Fruit fly (Drosophila melanogaster) S2 (cell line): ENCODE data around the gene Fuca.
A peak's percentile ranks its signal among the peaks of the same experiment; 100 is the strongest.

ENCODE experiments used
- CG8478 ChIP-seq: fragments of >200 bp; optimal IDR thresholded peaks from 2 replicates; lab custom pipeline; 2018
- CTCF ChIP-seq, 2 experiments: fragments of >200 bp; optimal IDR thresholded peaks; 2 replicates each; lab custom pipeline; 2018

Gene Fuca

dm6 chr3L:11531300-11531699, 8.8 kb upstream of the Fuca start:
- TF ChIP-seq CG8478 (lab: Kevin White, UChicago) (no peak), CTCF (optimal IDR thresholded peaks at IDR 0.05; lab: Kevin White, UChicago) (no peak)

- no peak for TF ChIP-seq CTCF (optimal IDR thresholded peaks at IDR 0.05; lab: Kevin White, UChicago)
- no peak for TF ChIP-seq CG8478 (lab: Kevin White, UChicago)
These were observed 7.9 kb upstream of the Fuca start for dm6 chr3L:11530370-11530769.

DNA sequence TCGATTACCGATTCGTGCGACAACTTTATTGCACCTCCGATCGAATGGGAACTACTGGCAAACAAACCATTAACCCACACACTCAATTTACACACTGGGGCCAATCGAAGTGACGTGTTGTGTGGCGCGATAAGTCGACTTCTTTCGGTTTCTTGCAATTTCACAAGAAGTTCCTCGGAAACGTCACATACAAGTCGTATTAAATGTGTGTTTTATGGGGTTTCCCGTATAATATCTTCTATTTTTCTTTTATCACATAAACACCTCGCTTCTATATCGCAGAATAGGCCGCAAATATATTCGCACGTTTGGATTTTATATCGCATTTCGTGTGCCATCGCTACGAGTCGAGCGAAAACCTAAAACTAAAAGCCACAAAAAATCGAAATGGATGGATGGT, 7.2 kb upstream of the Fuca start:
- no peak for TF ChIP-seq CG8478 (lab: Kevin White, UChicago)
- TF ChIP-seq CTCF (optimal IDR thresholded peaks at IDR 0.05; lab: Kevin White, UChicago) = no peak

DNA sequence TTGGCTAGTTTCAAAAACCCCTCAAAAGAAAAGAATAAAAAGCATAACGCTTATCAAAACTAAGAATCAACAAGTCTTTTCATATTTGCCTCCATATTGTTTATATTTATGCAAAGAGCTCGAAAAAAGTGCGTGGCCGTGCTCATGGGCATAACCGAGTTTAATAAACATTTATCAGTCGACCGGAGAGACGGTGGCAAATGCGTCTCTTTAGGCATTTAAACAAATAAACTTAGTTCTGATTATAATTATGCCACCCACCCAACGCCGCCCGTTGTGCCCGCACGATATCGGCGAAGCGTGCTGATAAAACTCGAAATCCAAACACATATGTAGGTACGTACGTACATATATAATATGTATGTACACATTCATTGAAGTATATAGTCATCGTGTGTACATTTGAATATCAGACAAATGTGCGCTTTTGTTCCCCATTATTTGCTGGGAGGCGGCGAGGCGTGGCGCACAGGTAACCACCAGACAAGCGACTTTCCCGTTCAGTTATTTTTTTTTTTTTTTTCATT, 5.9 kb upstream of the Fuca start:
- no peak for TF ChIP-seq CTCF (optimal IDR thresholded peaks at IDR 0.05; lab: Kevin White, UChicago)
- no peak for TF ChIP-seq CG8478 (lab: Kevin White, UChicago)

DNA sequence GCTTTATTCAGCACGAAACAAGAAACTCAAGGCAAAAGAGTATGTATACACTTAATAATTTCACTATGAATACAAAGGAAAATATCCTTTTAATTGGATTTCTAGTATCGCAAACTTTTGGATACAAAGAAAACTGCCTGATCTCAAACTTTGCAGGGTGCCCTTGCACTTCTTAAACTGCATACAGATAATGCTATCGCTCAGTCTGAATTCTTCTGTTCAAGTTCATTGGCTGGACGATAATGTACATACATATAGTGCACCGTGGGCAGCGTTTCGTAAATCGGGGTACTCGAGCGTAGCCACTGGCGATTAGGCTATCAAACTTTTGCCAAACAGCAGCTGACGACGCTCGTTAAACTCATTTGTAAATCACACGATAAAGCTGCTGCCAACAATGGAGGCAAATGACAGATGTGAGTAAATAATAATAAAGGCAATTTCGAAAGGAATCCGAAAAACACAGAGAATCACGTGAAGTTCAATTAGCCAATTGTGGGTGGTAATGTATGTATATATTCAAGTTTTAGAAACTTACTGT, 4.2 kb upstream of the Fuca start:
- TF ChIP-seq CG8478 (lab: Kevin White, UChicago) (no peak), CTCF (optimal IDR thresholded peaks at IDR 0.05; lab: Kevin White, UChicago) (no peak)

DNA sequence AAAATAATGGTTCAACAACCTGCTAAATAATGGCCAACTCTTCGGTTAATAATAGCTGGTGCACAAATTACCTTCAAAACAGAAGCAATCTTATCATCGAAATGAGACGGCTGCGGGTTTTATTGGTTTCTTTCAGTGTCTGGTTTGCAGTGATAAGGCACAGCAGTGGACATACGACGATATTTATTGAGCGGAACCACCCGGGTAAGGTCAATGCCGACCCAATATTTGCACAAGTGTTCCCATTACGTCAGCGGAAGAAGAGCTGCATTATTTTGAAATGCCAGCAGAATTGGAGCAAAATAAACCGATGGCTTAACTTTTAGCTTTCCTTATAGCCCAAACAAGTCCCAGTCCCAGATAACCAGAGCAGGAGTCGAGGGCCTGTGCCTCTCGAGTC, 3.3 kb upstream of the Fuca start:
- TF ChIP-seq CG8478 (lab: Kevin White, UChicago) = no peak
- no peak for TF ChIP-seq CTCF (optimal IDR thresholded peaks at IDR 0.05; lab: Kevin White, UChicago)

DNA sequence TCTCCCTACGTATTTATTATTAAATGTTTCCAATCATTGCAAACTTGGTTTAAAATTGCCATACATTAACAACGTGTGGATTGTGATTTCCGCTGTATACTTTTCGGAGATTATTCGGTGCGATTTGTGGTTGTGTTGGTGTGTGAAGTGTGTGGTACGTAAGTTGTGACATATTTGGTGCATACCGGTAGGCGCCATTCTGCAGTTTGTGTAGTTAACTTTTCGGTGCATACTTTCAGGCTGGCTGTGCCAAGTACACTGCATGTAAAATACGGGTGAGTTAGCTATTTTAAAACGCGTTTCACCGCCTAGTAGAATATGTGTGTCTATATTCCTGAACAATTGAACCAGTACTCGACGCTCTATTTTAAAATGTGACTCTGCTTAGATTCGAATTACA, 773 bp upstream of the Fuca start:
- no peak for TF ChIP-seq CG8478 (lab: Kevin White, UChicago)
- TF ChIP-seq CTCF (optimal IDR thresholded peaks at IDR 0.05; lab: Kevin White, UChicago) = peak; percentile 74 to 75

dm6 chr3L:11516229-11516628, 6.3 kb downstream of the Fuca start:
- TF ChIP-seq CTCF (optimal IDR thresholded peaks at IDR 0.05; lab: Kevin White, UChicago) = no peak
- no peak for TF ChIP-seq CG8478 (lab: Kevin White, UChicago)

DNA sequence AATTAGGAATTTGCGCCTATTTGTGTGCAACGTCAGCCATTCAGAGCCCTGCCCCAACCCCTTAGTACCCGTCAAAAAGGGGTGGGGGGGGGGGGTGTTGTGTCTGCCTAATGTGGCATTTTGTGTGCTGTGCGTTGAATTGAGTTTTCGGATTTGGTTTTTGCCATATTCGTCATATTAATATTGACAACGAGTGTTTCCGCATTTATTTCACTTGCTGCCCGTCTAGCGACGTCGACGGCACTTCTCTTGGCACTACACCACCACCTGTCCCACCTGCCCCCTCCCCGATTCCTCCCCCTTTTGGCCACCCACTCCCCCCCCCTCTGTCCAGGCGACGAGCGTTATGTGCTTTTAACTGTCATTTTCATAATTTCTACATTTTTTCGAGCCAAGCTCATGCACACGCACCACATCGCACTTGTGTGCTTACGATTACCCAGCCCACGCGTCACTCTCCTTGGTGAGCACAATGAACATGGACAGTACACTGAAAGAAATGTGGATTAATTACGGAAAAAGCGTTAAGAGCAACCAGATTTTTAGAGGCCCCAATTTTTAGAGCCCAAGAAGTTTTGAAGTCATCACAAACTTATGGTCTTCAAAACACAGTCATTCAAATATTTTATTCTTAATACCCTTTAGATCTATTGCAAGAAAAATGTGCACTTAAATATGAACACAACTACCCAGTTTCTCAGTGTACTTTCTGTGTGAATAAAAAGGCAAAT, 7.0 kb downstream of the Fuca start:
- TF ChIP-seq CG8478 (lab: Kevin White, UChicago) (no peak), CTCF (optimal IDR thresholded peaks at IDR 0.05; lab: Kevin White, UChicago) (no peak)

DNA sequence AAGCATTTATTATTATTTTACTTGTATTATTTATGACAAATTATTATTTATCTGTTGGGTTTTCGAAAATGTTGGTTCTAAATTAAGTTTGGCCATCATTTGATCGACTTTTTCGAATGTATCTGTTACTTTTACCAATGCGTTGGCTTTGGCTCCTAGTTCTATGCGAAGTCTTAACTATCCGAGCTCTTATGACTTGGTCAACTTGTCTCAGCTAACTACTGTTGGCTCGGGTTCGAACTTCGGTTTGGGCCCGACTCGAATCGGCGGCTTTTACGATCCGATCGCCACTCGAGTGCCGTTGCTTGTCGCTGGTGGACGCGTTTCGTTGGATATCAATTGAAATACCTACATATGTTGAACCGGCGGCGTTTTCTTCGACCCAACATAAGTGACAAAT, 9.1 kb downstream of the Fuca start, which contains the start of gene CG7512:
CG7512 (plus strand) TSS at position 301 of the 400 bp plus-strand sequence.
- TF ChIP-seq CTCF (optimal IDR thresholded peaks at IDR 0.05; lab: Kevin White, UChicago) = no peak
- no peak for TF ChIP-seq CG8478 (lab: Kevin White, UChicago)

DNA sequence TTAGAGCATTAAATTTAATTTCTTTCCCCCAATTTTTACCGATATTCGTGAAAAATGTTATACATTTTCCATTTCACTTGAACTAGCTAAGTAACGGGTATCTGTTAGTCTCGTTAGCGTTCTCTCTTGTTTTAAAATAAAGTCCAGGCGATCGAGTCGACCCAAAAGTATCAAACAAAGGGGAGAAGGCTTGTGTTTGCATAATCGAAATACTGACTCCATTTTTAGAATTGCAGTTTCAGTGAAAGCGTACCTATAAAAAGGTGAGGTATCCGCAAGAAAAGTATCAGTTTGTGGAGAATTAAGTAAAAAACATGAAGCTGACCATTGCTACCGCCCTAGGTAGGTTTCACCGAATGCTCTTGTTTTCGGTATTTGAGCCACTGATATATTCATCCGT, 10.6 kb downstream of the Fuca start, which contains the start of gene Sgs3:
Sgs3 (plus strand) TSS at position 301 of the 400 bp plus-strand sequence.
- TF ChIP-seq CG8478 (lab: Kevin White, UChicago) (no peak), CTCF (optimal IDR thresholded peaks at IDR 0.05; lab: Kevin White, UChicago) (no peak)

dm6 chr3L:11511243-11511642, 11.3 kb downstream of the Fuca start:
- peak; percentile 30 to 62 for TF ChIP-seq CTCF (optimal IDR thresholded peaks at IDR 0.05; lab: Kevin White, UChicago)
- TF ChIP-seq CG8478 (lab: Kevin White, UChicago) = no peak

DNA sequence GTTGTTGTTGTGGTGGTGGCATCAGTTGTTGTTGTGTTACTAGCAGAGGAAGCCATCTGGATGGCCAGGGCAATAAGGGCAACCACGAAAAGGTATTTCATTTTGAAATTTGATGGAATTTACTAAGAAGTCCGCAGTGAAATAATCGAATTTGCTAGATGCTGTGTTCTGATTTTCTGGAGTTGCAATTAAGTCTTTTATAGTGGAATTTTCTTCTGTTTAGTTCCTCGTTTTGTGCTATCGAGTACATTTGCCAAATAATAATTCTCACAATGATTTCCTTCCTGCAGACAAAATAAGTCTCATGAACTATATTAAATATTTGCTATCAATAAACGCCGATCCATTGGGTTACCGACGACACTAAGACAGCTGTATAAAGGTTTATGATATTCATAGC, 12.0 kb downstream of the Fuca start, which contains the start of gene CG33272:
CG33272 (minus strand) TSS at position 101 of the 400 bp plus-strand sequence.
- TF ChIP-seq CG8478 (lab: Kevin White, UChicago) = no peak
- TF ChIP-seq CTCF (optimal IDR thresholded peaks at IDR 0.05; lab: Kevin White, UChicago) = no peak

- no peak for TF ChIP-seq CTCF (optimal IDR thresholded peaks at IDR 0.05; lab: Kevin White, UChicago)
- no peak for TF ChIP-seq CG8478 (lab: Kevin White, UChicago)
These were observed 13.1 kb downstream of the Fuca start, which contains the start of the genes Sgs8 and Sgs7 for dm6 chr3L:11509294-11509911. Gene Sgs8, minus strand, starts transcription at chr3L:11509394. Gene Sgs7, plus strand, starts transcription at chr3L:11509861.

DNA sequence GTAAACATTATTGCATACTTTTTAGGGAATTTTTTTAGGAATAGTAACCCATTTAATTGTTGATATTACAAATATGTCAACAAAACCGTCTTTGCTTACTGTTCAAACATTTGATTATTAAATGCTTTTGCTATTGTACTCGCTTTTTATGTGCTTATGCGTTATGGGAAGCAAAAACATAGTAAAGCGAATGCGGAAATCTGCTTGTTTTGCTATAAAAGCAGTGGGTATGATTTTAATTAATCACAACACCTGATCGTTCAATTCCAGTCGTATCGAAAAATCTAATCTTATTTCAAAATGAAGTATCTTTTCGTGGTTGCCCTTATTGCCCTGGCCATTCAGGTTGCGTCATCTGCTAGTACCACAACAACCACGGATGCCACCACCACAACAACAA, 14.2 kb downstream of the Fuca start, which contains the start of gene CG33500:
CG33500 (plus strand) TSS at position 301 of the 400 bp plus-strand sequence.
- TF ChIP-seq CTCF (optimal IDR thresholded peaks at IDR 0.05; lab: Kevin White, UChicago) = no peak
- no peak for TF ChIP-seq CG8478 (lab: Kevin White, UChicago)
